Worm (Caenorhabditis elegans): ENCODE measurements around the gene zmp-6.

The zmp-6 gene

ce11 chrIII:7212028-7212427 lies 35.6 kb downstream of the zmp-6 start:
- TF ChIP-seq nhr-28 (tag; optimal IDR thresholded peaks at IDR 0.05) = peak; percentile 36
- peak; percentile 55 for TF ChIP-seq pqm-1 (tag; optimal IDR thresholded peaks at IDR 0.05)
- peak; percentile 28; the same call in 1 of the 2 replicates for TF ChIP-seq dmd-6 (GFP tag; IDR thresholded peaks at IDR 0.05)
- TF ChIP-seq daf-16 (GFP tag; optimal IDR thresholded peaks at IDR 0.05) = no peak
- peak; percentile 29 for TF ChIP-seq daf-16 (tag; optimal IDR thresholded peaks at IDR 0.05)
- TF ChIP-seq hlh-11 (tag; optimal IDR thresholded peaks at IDR 0.05) = peak; percentile 31
- TF ChIP-seq nhr-41 (GFP tag; IDR thresholded peaks at IDR 0.05) = no peak
- TF ChIP-seq unc-62 (GFP tag; optimal IDR thresholded peaks at IDR 0.05 in 1 of 2) = peak in 1 of 2 experiments; percentile 61
- TF ChIP-seq unc-62 (tag; optimal IDR thresholded peaks at IDR 0.05) = no peak
- no peak for TF ChIP-seq lir-3 (tag; optimal IDR thresholded peaks at IDR 0.05)

DNA sequence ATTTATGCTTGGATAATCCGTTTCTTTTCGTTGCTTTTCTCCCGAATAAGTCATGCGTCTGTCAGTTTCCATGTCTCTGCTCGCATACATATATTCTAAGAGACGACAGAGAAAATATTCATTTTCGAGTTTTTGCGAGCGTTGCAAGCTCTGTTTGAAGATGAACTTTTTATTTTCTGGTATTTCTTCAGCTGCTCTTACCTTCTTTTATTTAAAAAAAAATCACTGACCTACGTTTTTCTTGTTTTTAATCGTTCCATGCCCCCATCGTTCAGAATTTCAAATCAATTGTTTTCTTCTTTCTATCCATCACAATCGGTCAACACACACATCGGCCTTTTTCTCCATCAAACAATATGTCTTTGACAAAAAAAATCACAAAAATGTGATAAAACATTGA lies 37.2 kb downstream of the zmp-6 start:
- no peak for TF ChIP-seq Y75B8A.6 (GFP tag; IDR thresholded peaks at IDR 0.05)
- TF ChIP-seq ctbp-1 (GFP tag; IDR thresholded peaks at IDR 0.05) = no peak
- TF ChIP-seq unc-130 (GFP tag; optimal IDR thresholded peaks at IDR 0.05) = no peak
- peak in 1 of 2 experiments; percentile 76 for TF ChIP-seq unc-62 (GFP tag; optimal IDR thresholded peaks at IDR 0.05 in 1 of 2)
- no peak for TF ChIP-seq unc-62 (tag; optimal IDR thresholded peaks at IDR 0.05)
- TF ChIP-seq dmd-6 (GFP tag; IDR thresholded peaks at IDR 0.05) = no peak
- no peak for TF ChIP-seq F44E2.7 (GFP tag; IDR thresholded peaks at IDR 0.05)
- no peak for TF ChIP-seq nhr-48 (tag; optimal IDR thresholded peaks at IDR 0.05)
- peak; percentile 35 for TF ChIP-seq mes-2 (tag; optimal IDR thresholded peaks at IDR 0.05; ENCODE audit: poor library complexity, severe bottlenecking)
- TF ChIP-seq aha-1 (tag) = peak; percentile 90
- no peak for TF ChIP-seq T26A8.4 (GFP tag; IDR thresholded peaks at IDR 0.05)

- no peak for TF ChIP-seq nhr-28 (tag; optimal IDR thresholded peaks at IDR 0.05)
- 0 out of 2 replicates have a peak, but pooled peaks have one; percentile 9 for TF ChIP-seq F44E2.7 (GFP tag; IDR thresholded peaks at IDR 0.05)
- no peak for TF ChIP-seq ceh-28 (tag; optimal IDR thresholded peaks at IDR 0.05)
- TF ChIP-seq lin-15B (tag; optimal IDR thresholded peaks at IDR 0.05) = no peak
- no peak for TF ChIP-seq dve-1 (tag; optimal IDR thresholded peaks at IDR 0.05; ENCODE audit: insufficient read depth)
- peak; percentile 62 for TF ChIP-seq F49E8.2 (tag; optimal IDR thresholded peaks at IDR 0.05; ENCODE audit: borderline replicate concordance)
- no peak for TF ChIP-seq saeg-2 (GFP tag; IDR thresholded peaks at IDR 0.05)
- TF ChIP-seq vab-7 (GFP tag; IDR thresholded peaks at IDR 0.05) = no peak
- peak; percentile 38; the same call in 1 of the 2 replicates for TF ChIP-seq Y48G9A.11 (GFP tag; IDR thresholded peaks at IDR 0.05)
- peak; percentile 14 for TF ChIP-seq mes-2 (tag; optimal IDR thresholded peaks at IDR 0.05; ENCODE audit: poor library complexity, severe bottlenecking)
- TF ChIP-seq ama-1 (optimal IDR thresholded peaks at IDR 0.05) = peak; percentile 65
- no peak for TF ChIP-seq tra-1 (GFP tag; IDR thresholded peaks at IDR 0.05)
- TF ChIP-seq daf-16 (GFP tag; optimal IDR thresholded peaks at IDR 0.05) = no peak
- no peak for TF ChIP-seq daf-16 (tag; optimal IDR thresholded peaks at IDR 0.05)
- TF ChIP-seq hlh-30 (tag; optimal IDR thresholded peaks at IDR 0.05; ENCODE audit: insufficient read depth) = no peak
- TF ChIP-seq lin-38 (GFP tag; IDR thresholded peaks at IDR 0.05) = peak; percentile 29
- no peak for TF ChIP-seq pqm-1 (tag; optimal IDR thresholded peaks at IDR 0.05)
- TF ChIP-seq spr-3 (GFP tag; optimal IDR thresholded peaks at IDR 0.05) = no peak
- TF ChIP-seq sdz-12 (GFP tag; optimal IDR thresholded peaks at IDR 0.05) = no peak
- no peak for TF ChIP-seq zip-11 (GFP tag; IDR thresholded peaks at IDR 0.05)
- no peak for TF ChIP-seq F10B5.3 (tag; optimal IDR thresholded peaks at IDR 0.05)
- TF ChIP-seq lin-1 (GFP tag; IDR thresholded peaks at IDR 0.05) = no peak
- no peak for TF ChIP-seq ztf-11 (tag; optimal IDR thresholded peaks at IDR 0.05)
These were observed 37.9 kb downstream of the zmp-6 start, which contains the start of gene R151.2 for ce11 chrIII:7209721-7210120. Gene R151.2, plus strand, starts transcription at chrIII:7209967.

- TF ChIP-seq daf-16 (GFP tag; optimal IDR thresholded peaks at IDR 0.05) (no peak), daf-16 (tag; optimal IDR thresholded peaks at IDR 0.05) (peak; percentile 85), mes-2 (tag; optimal IDR thresholded peaks at IDR 0.05; ENCODE audit: poor library complexity, severe bottlenecking) (peak; percentile 91), ztf-11 (tag; optimal IDR thresholded peaks at IDR 0.05) (no peak), madf-9 (GFP tag; conservative IDR thresholded peaks at IDR 0.05) (no peak), aha-1 (tag) (peak; percentile 99), daf-12 (tag; optimal IDR thresholded peaks at IDR 0.05) (no peak), spr-1 (tag; optimal IDR thresholded peaks at IDR 0.05) (peak; percentile 56), gei-8 (GFP tag; optimal IDR thresholded peaks at IDR 0.05) (peak; percentile 17), daf-19 (GFP tag; conservative IDR thresholded peaks at IDR 0.05) (peak; percentile 37; the same call in 1 of the 2 replicates), unc-62 (GFP tag; optimal IDR thresholded peaks at IDR 0.05 in 1 of 2) (no peak), unc-62 (tag; optimal IDR thresholded peaks at IDR 0.05) (no peak), nhr-48 (tag; optimal IDR thresholded peaks at IDR 0.05) (peak; percentile 24), F37D6.2 (tag; optimal IDR thresholded peaks at IDR 0.05) (peak; percentile 46), hmg-1.1 (GFP tag; IDR thresholded peaks at IDR 0.05) (peak; percentile 78), egl-27 (tag; optimal IDR thresholded peaks at IDR 0.05) (peak; percentile 23), dmd-6 (GFP tag; IDR thresholded peaks at IDR 0.05) (peak; percentile 60), dpl-1 (GFP tag; optimal IDR thresholded peaks at IDR 0.05) (peak; percentile 88)
These were observed 39.6 kb downstream of the zmp-6 start, which contains the start of gene rpl-6 for ce11 chrIII:7207903-7208497. Gene rpl-6, plus strand, starts transcription at chrIII:7208447.
